Fruit fly (Drosophila melanogaster): ENCODE results near the gene CG8236.

Gene CG8236

DNA sequence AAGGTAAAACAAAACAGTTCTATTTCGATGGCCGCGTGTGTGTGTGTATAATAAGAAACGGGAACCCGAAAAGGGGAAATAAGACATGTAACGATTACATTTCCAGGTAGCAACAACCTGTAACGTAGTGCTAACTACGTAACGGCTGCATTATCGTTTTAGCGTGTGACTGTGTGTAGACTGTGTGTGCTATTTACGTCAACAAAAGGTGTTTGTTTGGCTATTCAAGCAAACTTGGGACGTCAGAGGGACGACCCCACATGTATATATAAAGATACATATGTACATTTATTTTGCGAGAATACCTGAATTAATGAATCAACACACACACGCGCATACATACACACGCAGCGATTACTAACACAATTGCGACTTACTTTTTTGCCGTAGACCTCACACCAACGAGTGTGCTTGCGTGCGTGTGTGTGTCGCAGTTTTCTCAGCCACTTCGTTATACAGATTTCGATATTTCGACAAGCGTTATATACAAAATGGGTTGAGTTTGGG is 50.4 kb downstream of the CG8236 start:
- TF ChIP-seq fd96Ca (GFP tag; IDR thresholded peaks at IDR 0.05) (peak; percentile 42; the same call in 1 of the 3 replicates), CG13204 (GFP tag; optimal IDR thresholded peaks at IDR 0.05) (no peak), Ets98B (GFP tag; IDR thresholded peaks at IDR 0.05) (peak; percentile 7; the same call in 1 of the 2 replicates), Pif1B (GFP tag; optimal IDR thresholded peaks at IDR 0.05) (no peak), D1 (tag; optimal IDR thresholded peaks at IDR 0.05) (no peak), CG14655 (GFP tag; optimal IDR thresholded peaks at IDR 0.05) (no peak), CG32121 (GFP tag; IDR thresholded peaks at IDR 0.05) (no peak), gl (tag; optimal IDR thresholded peaks at IDR 0.05) (peak; percentile 33), rn (GFP tag; IDR thresholded peaks at IDR 0.05) (no peak), EcR (GFP tag; optimal IDR thresholded peaks at IDR 0.05) (peak; percentile 30), CG12605 (GFP tag; IDR thresholded peaks at IDR 0.05) (no peak), Snoo (tag; optimal IDR thresholded peaks at IDR 0.05) (no peak), CG15710 (tag; optimal IDR thresholded peaks at IDR 0.05) (no peak)

DNA sequence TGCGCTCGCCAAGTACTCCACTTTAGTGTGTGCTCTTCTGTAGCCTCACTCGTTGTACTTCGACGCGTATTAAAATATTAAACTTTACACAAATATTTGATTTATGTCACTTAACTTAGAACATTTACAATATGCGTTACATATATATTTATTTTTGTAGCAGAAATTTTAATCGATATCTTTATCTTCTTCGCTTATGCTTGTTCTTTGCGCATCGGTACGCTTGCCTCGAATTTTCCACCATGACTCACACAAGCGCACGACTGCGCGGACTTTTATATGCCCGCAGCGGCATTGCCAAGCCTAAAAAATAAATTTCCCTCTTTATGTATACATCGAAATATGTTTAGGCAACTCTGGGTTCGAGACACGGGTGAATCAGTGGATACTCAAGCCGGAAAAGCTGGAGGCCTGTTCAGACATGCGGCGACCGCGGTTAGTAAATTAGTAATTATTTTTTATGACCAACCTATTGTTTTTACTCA is 51.3 kb downstream of the CG8236 start, which contains the start of gene aqz:
Gene aqz (minus strand): TSS at position 255 of the 485 bp plus-strand sequence.
- peak; percentile 26; the same call in 1 of the 2 replicates for TF ChIP-seq CG32121 (GFP tag; IDR thresholded peaks at IDR 0.05)
- peak; percentile 10 for TF ChIP-seq Pif1B (GFP tag; optimal IDR thresholded peaks at IDR 0.05)
- no peak for TF ChIP-seq rn (GFP tag; IDR thresholded peaks at IDR 0.05)
- no peak for TF ChIP-seq CG9948 (tag; optimal IDR thresholded peaks at IDR 0.05)
- peak; percentile 12 for TF ChIP-seq Snoo (tag; optimal IDR thresholded peaks at IDR 0.05)
- TF ChIP-seq D1 (tag; optimal IDR thresholded peaks at IDR 0.05): peak; percentile 48
- TF ChIP-seq gl (tag; optimal IDR thresholded peaks at IDR 0.05): no peak
- no peak for TF ChIP-seq fd96Ca (GFP tag; IDR thresholded peaks at IDR 0.05)
- TF ChIP-seq CG10348 (GFP tag; IDR thresholded peaks at IDR 0.05): no peak
- TF ChIP-seq CG8301 (tag; optimal IDR thresholded peaks at IDR 0.05): peak; percentile 2
- TF ChIP-seq Ets98B (GFP tag; IDR thresholded peaks at IDR 0.05): peak; percentile 52; the same call in 1 of the 2 replicates
- peak; percentile 2 for TF ChIP-seq CG17806 (tag; optimal IDR thresholded peaks at IDR 0.05)
- TF ChIP-seq CG13204 (GFP tag; optimal IDR thresholded peaks at IDR 0.05): no peak
- TF ChIP-seq CG14655 (GFP tag; optimal IDR thresholded peaks at IDR 0.05): no peak
- no peak for TF ChIP-seq CG15710 (tag; optimal IDR thresholded peaks at IDR 0.05)
- peak; percentile 9 for TF ChIP-seq EcR (GFP tag; optimal IDR thresholded peaks at IDR 0.05)
- TF ChIP-seq Pif1A (GFP tag; optimal IDR thresholded peaks at IDR 0.05): peak; percentile 32
- no peak for TF ChIP-seq CG8159 (tag; optimal IDR thresholded peaks at IDR 0.05)
- TF ChIP-seq CG4496 (GFP tag; IDR thresholded peaks at IDR 0.05): peak; percentile 68
- TF ChIP-seq CG12605 (GFP tag; IDR thresholded peaks at IDR 0.05): peak; percentile 63
- TF ChIP-seq CG34367 (tag; optimal IDR thresholded peaks at IDR 0.05): peak; percentile 36
